Fruit fly (Drosophila melanogaster) whole organism, embryonic: ENCODE measurements around the gene dpp.

Source experiments
- CG13296 ChIP-seq: fragments of 200-800 bp; sonication (Bioruptor generic); optimal IDR thresholded peaks from 3 replicates; lab custom pipeline; 2018; ENCODE audit warnings: missing biosample characterization, mild to moderate bottlenecking, missing genetic modification characterization
- CG4730 ChIP-seq: fragments of 200-800 bp; sonication (Bioruptor generic); IDR thresholded peaks from 2 replicates; pipeline ENCODE4 v1.3.6; 2022; ENCODE audit warnings: missing biosample characterization, missing genetic modification characterization
- CG8089 ChIP-seq: fragments of 200-800 bp; sonication (Bioruptor generic); optimal IDR thresholded peaks from 3 replicates; lab custom pipeline; 2016; ENCODE audit warnings: missing biosample characterization, missing genetic modification characterization
- gro ChIP-seq: fragments of 200-800 bp; sonication (Bioruptor generic); optimal IDR thresholded peaks from 2 replicates; lab custom pipeline; 2016; ENCODE audit warnings: missing biosample characterization, missing genetic modification characterization
- scrt ChIP-seq: fragments of 200-800 bp; sonication (Bioruptor generic); optimal IDR thresholded peaks from 2 replicates; lab custom pipeline; 2018; ENCODE audit warnings: missing biosample characterization, mild to moderate bottlenecking, missing genetic modification characterization, moderate library complexity
- tio ChIP-seq: fragments of 200-800 bp; sonication (Bioruptor generic); optimal IDR thresholded peaks from 2 replicates; lab custom pipeline; 2017; ENCODE audit warnings: missing biosample characterization, missing genetic modification characterization, inconsistent platforms

dm6 chr2L:2438640-2439276 is 10.6 kb downstream of the dpp start:
- TF ChIP-seq scrt (no peak), gro (GFP tag; lab: Kevin White, UChicago) (no peak), CG8089 (GFP tag; lab: Kevin White, UChicago) (no peak), CG4730 (GFP tag; lab: Robert Waterston, UW) (no peak), CG13296 (no peak), tio (GFP tag; lab: Kevin White, UChicago) (no peak)
